Worm (Caenorhabditis elegans): Measurements from ENCODE around the gene T26E4.3.
"Not testable (repeated sequence)": the region's sequence is repeated elsewhere in the genome, so short reads cannot be mapped to it uniquely, and the experiment has no call there.

- not testable (repeated sequence) for TF ChIP-seq lin-13 (tag; optimal IDR thresholded peaks at IDR 0.05); pha-4 (tag; optimal IDR thresholded peaks at IDR 0.05); unc-62 (GFP tag; optimal IDR thresholded peaks at IDR 0.05); tbx-8 (GFP tag; optimal IDR thresholded peaks at IDR 0.05); blmp-1 (tag; optimal IDR thresholded peaks at IDR 0.05); nhr-28 (tag; optimal IDR thresholded peaks at IDR 0.05); flh-1 (GFP tag; optimal IDR thresholded peaks at IDR 0.05); elt-1 (tag; optimal IDR thresholded peaks at IDR 0.05; ENCODE audit: borderline replicate concordance, insufficient read depth); nhr-237 (tag; optimal IDR thresholded peaks at IDR 0.05)
These were observed 20.5 kb downstream of the T26E4.3 start, which contains the start of gene srd-27 for ce11 chrV:15803079-15803478.
